Worm (Caenorhabditis elegans) whole organism, L4 larva: ENCODE measurements around the gene skr-3.

Experiments used
- F44E2.7 ChIP-seq: fragments of 200-800 bp; sonication (Bioruptor generic); IDR thresholded peaks from 2 replicates; pipeline ENCODE4 v2.1.2; 2022; ENCODE audit warnings: missing genetic modification characterization, missing compliant biosample characterization
- T20F7.1 ChIP-seq: fragments of 200-800 bp; sonication (Bioruptor generic); optimal IDR thresholded peaks from 2 replicates; lab custom pipeline; 2018; ENCODE audit warnings: mild to moderate bottlenecking, missing genetic modification characterization, missing compliant biosample characterization
- Y105C5A.15 ChIP-seq: fragments of 200-800 bp; sonication (Bioruptor generic); IDR thresholded peaks from 2 replicates; pipeline ENCODE4 v1.3.6; 2022; ENCODE audit warnings: missing genetic modification characterization, missing compliant biosample characterization
- ZK337.2 ChIP-seq: fragments of 200-800 bp; sonication (Bioruptor generic); IDR thresholded peaks from 2 replicates; pipeline ENCODE4 v1.3.6; 2022; ENCODE audit warnings: missing genetic modification reagents, missing genetic modification characterization, missing compliant biosample characterization
- aly-2 ChIP-seq: sonication (generic microtip); optimal IDR thresholded peaks from 2 replicates; lab custom pipeline; 2018; ENCODE audit warnings: missing biosample characterization, missing genetic modification characterization
- arid-1 ChIP-seq: fragments of 200-800 bp; sonication (Bioruptor generic); conservative IDR thresholded peaks from 2 replicates; pipeline ENCODE4 v1.3.6; 2022; ENCODE audit warnings: missing genetic modification reagents, missing genetic modification characterization, missing compliant biosample characterization
- ceh-20 ChIP-seq: fragments of 200-800 bp; sonication (Bioruptor generic); IDR thresholded peaks from 2 replicates; pipeline ENCODE4 v1.3.6; 2022; ENCODE audit warnings: missing genetic modification reagents, missing genetic modification characterization, missing compliant biosample characterization
- ceh-28 ChIP-seq: fragments of 150-350 bp; optimal IDR thresholded peaks from 2 replicates; lab custom pipeline; 2014; ENCODE audit warnings: missing biosample characterization, missing genetic modification reagents, missing genetic modification characterization
- ceh-82 ChIP-seq: sonication (generic microtip); optimal IDR thresholded peaks from 2 replicates; lab custom pipeline; 2017; ENCODE audit warnings: missing biosample characterization, missing genetic modification characterization
- cey-2 ChIP-seq: sonication (generic microtip); optimal IDR thresholded peaks from 3 replicates; lab custom pipeline; 2017; ENCODE audit warnings: missing genetic modification characterization, mild to moderate bottlenecking, missing compliant biosample characterization, antibody characterized with exemption, borderline replicate concordance; ENCODE audit not compliant: insufficient read depth
- ctbp-1 ChIP-seq: fragments of 200-800 bp; sonication (Bioruptor generic); IDR thresholded peaks from 2 replicates; pipeline ENCODE4 v1.3.6; 2022; ENCODE audit warnings: missing genetic modification reagents, missing genetic modification characterization, missing compliant biosample characterization
- daf-8 ChIP-seq: fragments of 200-800 bp; sonication (Bioruptor generic); IDR thresholded peaks from 2 replicates; pipeline ENCODE4 v1.3.6; 2022; ENCODE audit warnings: missing genetic modification characterization, missing compliant biosample characterization
- dmd-6 ChIP-seq: fragments of 200-800 bp; sonication (Bioruptor generic); IDR thresholded peaks from 2 replicates; pipeline ENCODE4 v1.3.6; 2022; ENCODE audit warnings: missing genetic modification reagents, missing genetic modification characterization, missing compliant biosample characterization
- dmd-9 ChIP-seq: fragments of 200-800 bp; sonication (Bioruptor generic); IDR thresholded peaks from 2 replicates; pipeline ENCODE4 v1.3.6; 2022; ENCODE audit warnings: missing genetic modification reagents, missing genetic modification characterization, missing compliant biosample characterization
- fkh-10 ChIP-seq: fragments of 150-350 bp; optimal IDR thresholded peaks from 2 replicates; lab custom pipeline; 2014; ENCODE audit warnings: missing biosample characterization, missing genetic modification reagents, missing genetic modification characterization
- fos-1 ChIP-seq: fragments of 150-350 bp; optimal IDR thresholded peaks from 2 replicates; lab custom pipeline; 2014; ENCODE audit warnings: missing biosample characterization, missing genetic modification characterization
- gei-8 ChIP-seq: fragments of 200-800 bp; sonication (Bioruptor generic); optimal IDR thresholded peaks from 2 replicates; lab custom pipeline; 2018; ENCODE audit warnings: mild to moderate bottlenecking, missing genetic modification characterization, missing compliant biosample characterization
- hlh-11 ChIP-seq: fragments of 200-800 bp; sonication (Bioruptor generic); optimal IDR thresholded peaks from 2 replicates; lab custom pipeline; 2018; ENCODE audit warnings: mild to moderate bottlenecking, missing genetic modification characterization, missing compliant biosample characterization
- jun-1 ChIP-seq: fragments of 150-350 bp; optimal IDR thresholded peaks from 2 replicates; lab custom pipeline; 2014; ENCODE audit warnings: missing biosample characterization, missing genetic modification reagents, missing genetic modification characterization
- lim-7 ChIP-seq: fragments of 200-800 bp; sonication (Bioruptor generic); IDR thresholded peaks from 2 replicates; pipeline ENCODE4 v1.3.6; 2022; ENCODE audit warnings: missing genetic modification characterization, missing compliant biosample characterization
- lin-29 ChIP-seq: fragments of 200-800 bp; sonication (Bioruptor generic); IDR thresholded peaks from 2 replicates; pipeline ENCODE4 v1.3.6; 2022; ENCODE audit warnings: missing genetic modification reagents, missing genetic modification characterization, missing compliant biosample characterization
- lin-38 ChIP-seq: fragments of 200-800 bp; sonication (Bioruptor generic); IDR thresholded peaks from 2 replicates; pipeline ENCODE4 v1.3.6; 2022; ENCODE audit warnings: missing genetic modification reagents, missing genetic modification characterization, missing compliant biosample characterization
- lir-3 ChIP-seq: sonication (generic microtip); optimal IDR thresholded peaks from 2 replicates; lab custom pipeline; 2016; ENCODE audit warnings: mild to moderate bottlenecking, missing genetic modification characterization, missing compliant biosample characterization
- nhr-41 ChIP-seq: fragments of 200-800 bp; sonication (Bioruptor generic); IDR thresholded peaks from 2 replicates; pipeline ENCODE4 v1.3.6; 2022; ENCODE audit warnings: missing genetic modification reagents, missing genetic modification characterization, missing compliant biosample characterization
- nhr-48 ChIP-seq: sonication (generic microtip); optimal IDR thresholded peaks from 2 replicates; lab custom pipeline; 2016; ENCODE audit warnings: mild to moderate bottlenecking, missing genetic modification characterization, missing compliant biosample characterization
- nhr-6 ChIP-seq: fragments of 150-350 bp; optimal IDR thresholded peaks from 2 replicates; lab custom pipeline; 2014; ENCODE audit warnings: missing biosample characterization, missing genetic modification characterization
- nhr-77 ChIP-seq: fragments of 150-350 bp; optimal IDR thresholded peaks from 2 replicates; lab custom pipeline; 2014; ENCODE audit warnings: missing biosample characterization, missing genetic modification characterization
- php-3 ChIP-seq: fragments of 200-800 bp; sonication (Bioruptor generic); IDR thresholded peaks from 2 replicates; pipeline ENCODE4 v1.3.6; 2022; ENCODE audit warnings: missing genetic modification reagents, missing genetic modification characterization, missing compliant biosample characterization
- pqm-1 ChIP-seq: sonication (generic microtip); optimal IDR thresholded peaks from 2 replicates; lab custom pipeline; 2017; ENCODE audit warnings: missing biosample characterization, missing genetic modification characterization
- rbr-2 ChIP-seq: sonication (generic microtip); optimal IDR thresholded peaks from 2 replicates; lab custom pipeline; 2016; ENCODE audit warnings: missing genotype, missing genetic modification characterization, missing compliant biosample characterization
- saeg-2 ChIP-seq: fragments of 200-800 bp; sonication (Bioruptor generic); IDR thresholded peaks from 2 replicates; pipeline ENCODE4 v1.3.6; 2022; ENCODE audit warnings: missing genetic modification reagents, missing genetic modification characterization, missing compliant biosample characterization
- sdz-12 ChIP-seq: fragments of 200-800 bp; sonication (Bioruptor generic); optimal IDR thresholded peaks from 2 replicates; lab custom pipeline; 2018; ENCODE audit warnings: mild to moderate bottlenecking, missing genetic modification characterization, missing compliant biosample characterization
- spr-1 ChIP-seq: sonication (generic microtip); optimal IDR thresholded peaks from 2 replicates; lab custom pipeline; 2016; ENCODE audit warnings: mild to moderate bottlenecking, missing genetic modification characterization, missing compliant biosample characterization
- spr-3 ChIP-seq: fragments of 200-800 bp; sonication (Bioruptor generic); optimal IDR thresholded peaks from 2 replicates; lab custom pipeline; 2018; ENCODE audit warnings: mild to moderate bottlenecking, missing genetic modification characterization, missing compliant biosample characterization
- tag-97 ChIP-seq: fragments of 200-800 bp; sonication (Bioruptor generic); IDR thresholded peaks from 2 replicates; pipeline ENCODE4 v1.3.6; 2022; ENCODE audit warnings: missing genetic modification characterization, missing compliant biosample characterization
- unc-130 ChIP-seq: sonication (generic microtip); optimal IDR thresholded peaks from 2 replicates; lab custom pipeline; 2016; ENCODE audit warnings: missing genetic modification reagents, missing genetic modification characterization, missing compliant biosample characterization
- unc-39 ChIP-seq: sonication (generic microtip); optimal IDR thresholded peaks from 2 replicates; lab custom pipeline; 2017; ENCODE audit warnings: missing biosample characterization, missing genetic modification characterization
- unc-62 ChIP-seq, 3 experiments: fragments of 150-350 bp in 1 of 3; sonication (generic microtip); optimal IDR thresholded peaks in 2 of 3; peaks in 1 of 3; 1 replicate in 1 of 3; 2 replicates in 2 of 3; lab custom pipeline; 2014 to 2017; ENCODE audit warnings: missing biosample characterization in 3 of 3, missing genetic modification characterization in 3 of 3, missing genetic modification reagents in 3 of 3, missing genotype in 1 of 3
- zag-1 ChIP-seq: fragments of 150-350 bp; optimal IDR thresholded peaks from 2 replicates; lab custom pipeline; 2014; ENCODE audit warnings: missing biosample characterization, missing genetic modification characterization
- ztf-11 ChIP-seq: fragments of 150-350 bp; optimal IDR thresholded peaks from 2 replicates; lab custom pipeline; 2014; ENCODE audit warnings: missing biosample characterization, missing genetic modification characterization

Gene skr-3

ce11 chrV:16131249-16131648 lies 10.4 kb downstream of the skr-3 start, which contains the start of gene fbxa-142:
Gene fbxa-142, minus strand, starts transcription at chrV:16131349.
- TF ChIP-seq unc-62 (GFP tag; optimal IDR thresholded peaks at IDR 0.05 in 1 of 2; lab: Kevin White, UChicago) (peak in 1 of 2 experiments; percentile 27), unc-62 (tag; optimal IDR thresholded peaks at IDR 0.05; lab: Kevin White, UChicago) (no peak), gei-8 (GFP tag; lab: Kevin White, UChicago) (no peak)

- no peak for TF ChIP-seq ceh-28
- no peak for TF ChIP-seq dmd-9 (GFP tag; lab: Robert Waterston, UW)
- peak in 1 of 2 experiments; percentile 7 for TF ChIP-seq unc-62 (GFP tag; optimal IDR thresholded peaks at IDR 0.05 in 1 of 2; lab: Kevin White, UChicago)
- no peak for TF ChIP-seq unc-62 (tag; optimal IDR thresholded peaks at IDR 0.05; lab: Kevin White, UChicago)
- TF ChIP-seq, all 104 proteins: peak for 1
These were observed 11.3 kb downstream of the skr-3 start for ce11 chrV:16132215-16132614.

- TF ChIP-seq ceh-20 (GFP tag; lab: Robert Waterston, UW) (no peak), fos-1 (no peak), php-3 (no peak), spr-3 (GFP tag; lab: Kevin White, UChicago) (no peak), saeg-2 (GFP tag; lab: Robert Waterston, UW) (no peak), ztf-11 (tag; lab: Kevin White, UChicago) (no peak), Y105C5A.15 (no peak), nhr-6 (tag; lab: Kevin White, UChicago) (no peak), arid-1 (GFP tag; lab: Robert Waterston, UW) (no peak), hlh-11 (tag; lab: Kevin White, UChicago) (no peak), gei-8 (GFP tag; lab: Kevin White, UChicago) (no peak), nhr-77 (tag; lab: Kevin White, UChicago) (no peak), unc-62 (GFP tag; optimal IDR thresholded peaks at IDR 0.05 in 1 of 2; lab: Kevin White, UChicago) (no peak), unc-62 (tag; optimal IDR thresholded peaks at IDR 0.05; lab: Kevin White, UChicago) (no peak), fkh-10 (no peak), ctbp-1 (GFP tag; lab: Robert Waterston, UW) (no peak), lin-29 (GFP tag; lab: Robert Waterston, UW) (no peak), daf-8 (GFP tag; lab: Robert Waterston, UW) (no peak), nhr-41 (GFP tag; lab: Robert Waterston, UW) (no peak)
These were observed 11.8 kb downstream of the skr-3 start, which contains the start of gene fbxa-144 for ce11 chrV:16132705-16133104. Gene fbxa-144, minus strand, starts transcription at chrV:16132805.

DNA sequence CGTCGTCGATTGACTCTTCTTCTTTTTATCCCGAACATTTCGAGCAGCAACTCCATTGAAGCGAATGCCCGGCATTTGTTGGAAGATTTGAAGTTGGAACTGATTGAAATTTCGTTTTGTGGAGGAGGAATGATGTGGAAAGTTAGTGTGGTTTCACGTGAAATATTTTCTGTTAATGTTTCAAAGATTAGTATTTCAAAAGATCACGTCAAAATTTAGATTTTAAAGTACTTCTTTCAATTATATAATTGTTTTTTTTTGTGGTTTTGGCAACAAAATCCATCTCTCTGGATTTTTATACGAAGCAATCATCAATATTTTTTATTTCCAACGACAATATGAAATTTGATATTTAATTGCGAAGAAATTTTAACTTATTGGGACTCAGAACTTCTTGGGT lies 16.2 kb downstream of the skr-3 start, which contains the start of gene F44G3.7:
TSS of gene F44G3.7 (minus strand) at position 101 of the 400 bp plus-strand sequence.
- TF ChIP-seq spr-1 (tag; lab: Kevin White, UChicago) (no peak), F44E2.7 (no peak), dmd-9 (GFP tag; lab: Robert Waterston, UW) (no peak), Y105C5A.15 (no peak), pqm-1 (tag; lab: Kevin White, UChicago) (no peak), jun-1 (tag; lab: Kevin White, UChicago) (no peak), nhr-48 (no peak)
- TF ChIP-seq, all 104 proteins: peak for 0

DNA sequence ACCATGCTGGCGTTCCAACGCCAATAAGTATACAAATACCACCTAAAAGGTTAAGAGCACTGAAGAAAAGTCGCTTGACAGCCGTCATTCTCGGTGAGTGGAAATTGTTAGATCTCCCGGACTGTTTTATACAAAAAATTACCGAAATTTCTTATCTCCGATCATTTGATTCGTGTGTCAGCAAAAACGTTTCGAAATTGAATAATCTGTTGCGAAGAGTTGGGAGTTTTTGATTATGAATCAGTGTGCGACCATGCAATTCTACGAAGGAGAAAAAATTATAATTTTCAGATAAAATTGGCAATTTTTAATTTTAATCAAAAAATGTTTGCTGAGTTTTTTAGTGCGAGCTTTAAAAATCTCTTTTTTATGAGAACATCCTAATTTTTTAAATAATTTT lies 18.6 kb downstream of the skr-3 start, which contains the start of gene clc-11:
TSS of gene clc-11 (minus strand) at position 101 of the 400 bp plus-strand sequence.
- no peak for TF ChIP-seq lin-38 (GFP tag; lab: Robert Waterston, UW)
- no peak for TF ChIP-seq unc-39
- TF ChIP-seq zag-1 (tag; lab: Kevin White, UChicago): no peak
- no peak for TF ChIP-seq dmd-6 (GFP tag; lab: Robert Waterston, UW)

- TF ChIP-seq unc-130 (GFP tag; lab: Kevin White, UChicago): no peak
- no peak for TF ChIP-seq aly-2 (tag; lab: Kevin White, UChicago)
- TF ChIP-seq rbr-2 (tag; lab: Kevin White, UChicago): no peak
- TF ChIP-seq nhr-6 (tag; lab: Kevin White, UChicago): no peak
- TF ChIP-seq T20F7.1: no peak
- TF ChIP-seq cey-2 (tag; lab: Kevin White, UChicago): no peak
- TF ChIP-seq ceh-82 (tag; lab: Kevin White, UChicago): no peak
- no peak for TF ChIP-seq nhr-41 (GFP tag; lab: Robert Waterston, UW)
- no peak for TF ChIP-seq lir-3 (tag; lab: Kevin White, UChicago)
- no peak for TF ChIP-seq sdz-12
- TF ChIP-seq ZK337.2 (GFP tag; lab: Robert Waterston, UW): no peak
- TF ChIP-seq tag-97: no peak
- TF ChIP-seq lim-7: no peak
These were observed 20.2 kb downstream of the skr-3 start, which contains the start of gene clc-32 for ce11 chrV:16141071-16141470. Gene clc-32, minus strand, starts transcription at chrV:16141171.
